Fruit fly (Drosophila melanogaster) whole organism, embryonic: Measurements from ENCODE around the gene CG12075.

ENCODE experiments used
- Adf1 ChIP-seq: fragments of 200-800 bp; sonication (Bioruptor generic); IDR thresholded peaks from 2 replicates; pipeline ENCODE4 v1.3.6; 2022; ENCODE audit warnings: missing biosample characterization, missing genetic modification characterization
- Atf-2 ChIP-seq: fragments of 200-800 bp; sonication (Bioruptor generic); optimal IDR thresholded peaks from 2 replicates; lab custom pipeline; 2016; ENCODE audit warnings: missing biosample characterization, missing genetic modification characterization
- B-H1 ChIP-seq: fragments of 200-800 bp; sonication (Bioruptor generic); IDR thresholded peaks from 3 replicates; pipeline ENCODE4 v1.3.6; 2022; ENCODE audit warnings: missing biosample characterization, missing genetic modification characterization
- Bdp1 ChIP-seq: fragments of 200-800 bp; sonication (Bioruptor generic); optimal IDR thresholded peaks from 3 replicates; lab custom pipeline; 2016; ENCODE audit warnings: missing biosample characterization, missing genetic modification characterization
- CG10209 ChIP-seq: fragments of 200-800 bp; sonication (Bioruptor generic); optimal IDR thresholded peaks from 3 replicates; lab custom pipeline; 2017; ENCODE audit warnings: missing biosample characterization, mild to moderate bottlenecking, missing genetic modification characterization, missing genetic modification reagents
- CG10959 ChIP-seq: fragments of 200-800 bp; sonication (Bioruptor generic); IDR thresholded peaks from 2 replicates; pipeline ENCODE4 v1.3.6; 2022; ENCODE audit warnings: missing biosample characterization, missing genetic modification characterization
- CG13287 ChIP-seq: fragments of 200-800 bp; sonication (Bioruptor generic); IDR thresholded peaks from 2 replicates; pipeline ENCODE4 v1.3.6; 2022; ENCODE audit warnings: missing biosample characterization, missing genetic modification characterization; ENCODE audit not compliant: partially characterized antibody
- CG14710 ChIP-seq: fragments of 200-800 bp; sonication (Bioruptor generic); optimal IDR thresholded peaks from 3 replicates; lab custom pipeline; 2019; ENCODE audit warnings: missing biosample characterization, mild to moderate bottlenecking, missing genetic modification characterization, moderate library complexity
- CG14860 ChIP-seq: fragments of 200-800 bp; sonication (Bioruptor generic); IDR thresholded peaks from 3 replicates; pipeline ENCODE4 v1.3.6; 2022; ENCODE audit warnings: missing biosample characterization, missing genetic modification characterization; ENCODE audit not compliant: partially characterized antibody
- CG14965 ChIP-seq: fragments of 200-800 bp; sonication (Bioruptor generic); optimal IDR thresholded peaks from 2 replicates; lab custom pipeline; 2016; ENCODE audit warnings: missing biosample characterization, missing genetic modification characterization, borderline replicate concordance
- CG1603 ChIP-seq: fragments of 200-800 bp; sonication (Bioruptor generic); optimal IDR thresholded peaks from 2 replicates; lab custom pipeline; 2019; ENCODE audit warnings: missing biosample characterization, mild to moderate bottlenecking, missing genetic modification characterization, moderate library complexity
- CG18599 ChIP-seq: fragments of 200-800 bp; sonication (Bioruptor generic); optimal IDR thresholded peaks from 3 replicates; lab custom pipeline; 2017; ENCODE audit warnings: missing biosample characterization, missing genetic modification characterization, mild to moderate bottlenecking, moderate library complexity, missing genetic modification reagents
- CG18764 ChIP-seq: fragments of 200-800 bp; sonication (Bioruptor generic); optimal IDR thresholded peaks from 3 replicates; lab custom pipeline; 2016; ENCODE audit warnings: missing biosample characterization, missing genetic modification characterization
- CG2712 ChIP-seq: fragments of 200-800 bp; optimal IDR thresholded peaks from 3 replicates; lab custom pipeline; 2019; ENCODE audit warnings: missing biosample characterization, mild to moderate bottlenecking, missing genetic modification characterization, moderate library complexity
- CG31388 ChIP-seq: fragments of 200-800 bp; sonication (Bioruptor generic); optimal IDR thresholded peaks from 2 replicates; lab custom pipeline; 2016; ENCODE audit warnings: missing biosample characterization, missing genetic modification characterization
- CG3847 ChIP-seq: fragments of 200-800 bp; sonication (Bioruptor generic); IDR thresholded peaks from 2 replicates; pipeline ENCODE4 v1.3.6; 2022; ENCODE audit warnings: missing biosample characterization, missing genetic modification characterization
- CG4360 ChIP-seq: fragments of 200-800 bp; sonication (Bioruptor generic); IDR thresholded peaks from 2 replicates; pipeline ENCODE4 v1.3.6; 2022; ENCODE audit warnings: missing biosample characterization, missing genetic modification characterization
- CG4404 ChIP-seq: fragments of 200-800 bp; sonication (Bioruptor generic); IDR thresholded peaks from 2 replicates; pipeline ENCODE4 v1.3.6; 2022; ENCODE audit warnings: missing biosample characterization, missing genetic modification characterization
- CG7987 ChIP-seq: fragments of 200-800 bp; sonication (Bioruptor generic); optimal IDR thresholded peaks from 2 replicates; lab custom pipeline; 2018; ENCODE audit warnings: missing biosample characterization, mild to moderate bottlenecking, missing genetic modification characterization, moderate library complexity
- CoRest ChIP-seq: fragments of 200-800 bp; sonication (Bioruptor generic); optimal IDR thresholded peaks from 3 replicates; lab custom pipeline; 2018; ENCODE audit warnings: missing biosample characterization, mild to moderate bottlenecking, missing genetic modification characterization, moderate library complexity
- Hey ChIP-seq: fragments of 200-800 bp; sonication (Bioruptor generic); optimal IDR thresholded peaks from 3 replicates; lab custom pipeline; 2018; ENCODE audit warnings: missing biosample characterization, mild to moderate bottlenecking, missing genetic modification characterization
- Hr51 ChIP-seq, 2 experiments: fragments of 200-800 bp; sonication (Bioruptor generic); optimal IDR thresholded peaks; 2 replicates in 1 of 2; 3 replicates in 1 of 2; lab custom pipeline; 2016 to 2018; ENCODE audit warnings: missing biosample characterization in 2 of 2, missing genetic modification characterization in 2 of 2, mild to moderate bottlenecking in 1 of 2, moderate library complexity in 1 of 2
- Hsf ChIP-seq: fragments of 200-800 bp; sonication (Bioruptor generic); optimal IDR thresholded peaks from 3 replicates; lab custom pipeline; 2016; ENCODE audit warnings: missing biosample characterization, missing genetic modification characterization
- MESR4 ChIP-seq: fragments of 200-800 bp; sonication (Bioruptor generic); optimal IDR thresholded peaks from 2 replicates; lab custom pipeline; 2018; ENCODE audit warnings: missing biosample characterization, mild to moderate bottlenecking, missing genetic modification characterization, moderate library complexity
- Mes4 ChIP-seq: fragments of 200-800 bp; sonication (Bioruptor generic); optimal IDR thresholded peaks from 2 replicates; lab custom pipeline; 2016; ENCODE audit warnings: missing biosample characterization, missing genetic modification characterization
- Mrtf ChIP-seq: fragments of 200-800 bp; sonication (Bioruptor generic); IDR thresholded peaks from 3 replicates; pipeline ENCODE4 v1.3.6; 2022; ENCODE audit warnings: missing biosample characterization, missing genetic modification characterization
- Myb ChIP-seq: fragments of 200-800 bp; sonication (Bioruptor generic); optimal IDR thresholded peaks from 2 replicates; lab custom pipeline; 2016; ENCODE audit warnings: missing biosample characterization, missing genetic modification characterization
- Nf-YC ChIP-seq: fragments of 200-800 bp; optimal IDR thresholded peaks from 3 replicates; lab custom pipeline; 2019; ENCODE audit warnings: missing biosample characterization, mild to moderate bottlenecking, missing genetic modification characterization, moderate library complexity
- Opbp ChIP-seq: fragments of 200-800 bp; sonication (Bioruptor generic); IDR thresholded peaks from 3 replicates; pipeline ENCODE4 v1.3.6; 2022; ENCODE audit warnings: missing biosample characterization, missing genetic modification characterization; ENCODE audit not compliant: partially characterized antibody
- Optix ChIP-seq: fragments of 200-800 bp; sonication (Bioruptor generic); IDR thresholded peaks from 3 replicates; pipeline ENCODE4 v1.3.6; 2022; ENCODE audit warnings: missing biosample characterization, missing genetic modification characterization
- Sin3A ChIP-seq: fragments of >200 bp; optimal IDR thresholded peaks from 2 replicates; lab custom pipeline; 2018
- Stat92E ChIP-seq, 3 experiments: fragments of >200 bp in 2 of 3; fragments of 200-800 bp in 1 of 3; sonication (Bioruptor generic) in 1 of 3; optimal IDR thresholded peaks; 2 replicates each; lab custom pipeline; 2017 to 2019; ENCODE audit warnings: missing biosample characterization in 3 of 3, missing genetic modification characterization in 3 of 3, mild to moderate bottlenecking in 1 of 3, moderate library complexity in 1 of 3
- cad ChIP-seq: fragments of >200 bp; optimal IDR thresholded peaks from 2 replicates; lab custom pipeline; 2017; ENCODE audit warnings: missing biosample characterization, missing genetic modification characterization
- cas ChIP-seq: fragments of 200-800 bp; sonication (Bioruptor generic); IDR thresholded peaks from 2 replicates; pipeline ENCODE4 v1.3.6; 2022; ENCODE audit warnings: missing biosample characterization, missing genetic modification characterization
- cwo ChIP-seq: fragments of 200-800 bp; sonication (Bioruptor generic); optimal IDR thresholded peaks from 3 replicates; lab custom pipeline; 2017; ENCODE audit warnings: missing biosample characterization, missing genetic modification characterization, mild to moderate bottlenecking, moderate library complexity, missing genetic modification reagents
- danr ChIP-seq: fragments of 200-800 bp; sonication (Bioruptor generic); IDR thresholded peaks from 2 replicates; pipeline ENCODE4 v1.3.6; 2022; ENCODE audit warnings: missing biosample characterization, missing genetic modification characterization
- eve ChIP-seq, 2 experiments: fragments of >200 bp; optimal IDR thresholded peaks; 2 replicates each; lab custom pipeline; 2017; ENCODE audit warnings: missing biosample characterization in 2 of 2, missing genetic modification characterization in 2 of 2
- grau ChIP-seq: fragments of 200-800 bp; optimal IDR thresholded peaks from 3 replicates; lab custom pipeline; 2019; ENCODE audit warnings: missing biosample characterization, mild to moderate bottlenecking, missing genetic modification characterization, moderate library complexity
- gt ChIP-seq: fragments of 200-800 bp; sonication (Bioruptor generic); IDR thresholded peaks from 2 replicates; pipeline ENCODE4 v1.3.6; 2022; ENCODE audit warnings: missing biosample characterization, missing genetic modification characterization
- kay ChIP-seq: fragments of 200-800 bp; sonication (Bioruptor generic); optimal IDR thresholded peaks from 2 replicates; lab custom pipeline; 2016; ENCODE audit warnings: missing biosample characterization, missing genetic modification characterization
- ken ChIP-seq: fragments of 200-800 bp; sonication (Bioruptor generic); IDR thresholded peaks from 3 replicates; pipeline ENCODE4 v1.3.6; 2022; ENCODE audit warnings: missing biosample characterization, missing genetic modification characterization
- klu ChIP-seq: fragments of 200-800 bp; sonication (Bioruptor generic); IDR thresholded peaks from 2 replicates; pipeline ENCODE4 v1.3.6; 2022; ENCODE audit warnings: missing biosample characterization, missing genetic modification characterization
- mld ChIP-seq: fragments of 200-800 bp; sonication (Bioruptor generic); IDR thresholded peaks from 3 replicates; pipeline ENCODE4 v1.3.6; 2022; ENCODE audit warnings: missing biosample characterization, missing genetic modification characterization; ENCODE audit not compliant: partially characterized antibody
- onecut ChIP-seq: fragments of 200-800 bp; sonication (Bioruptor generic); IDR thresholded peaks from 2 replicates; pipeline ENCODE4 v1.3.6; 2022; ENCODE audit warnings: missing biosample characterization, missing genetic modification characterization
- p53 ChIP-seq: fragments of 200-800 bp; sonication (Bioruptor generic); optimal IDR thresholded peaks from 2 replicates; lab custom pipeline; 2016; ENCODE audit warnings: missing biosample characterization, missing genetic modification characterization
- seq ChIP-seq: fragments of 200-800 bp; sonication (Bioruptor generic); IDR thresholded peaks from 2 replicates; pipeline ENCODE4 v1.3.6; 2022; ENCODE audit warnings: missing biosample characterization, missing genetic modification characterization
- slbo ChIP-seq: fragments of 200-800 bp; sonication (Bioruptor generic); IDR thresholded peaks from 2 replicates; pipeline ENCODE4 v1.3.6; 2022; ENCODE audit warnings: missing biosample characterization, missing genetic modification characterization
- sob ChIP-seq: fragments of 200-800 bp; sonication (Bioruptor generic); IDR thresholded peaks from 2 replicates; pipeline ENCODE4 v1.3.6; 2022; ENCODE audit warnings: missing biosample characterization, missing genetic modification characterization
- tgo ChIP-seq: fragments of 200-800 bp; sonication (Bioruptor generic); IDR thresholded peaks from 3 replicates; pipeline ENCODE4 v1.3.6; 2022; ENCODE audit warnings: missing biosample characterization, missing genetic modification characterization
- tio ChIP-seq: fragments of 200-800 bp; sonication (Bioruptor generic); optimal IDR thresholded peaks from 2 replicates; lab custom pipeline; 2017; ENCODE audit warnings: missing biosample characterization, missing genetic modification characterization, inconsistent platforms
- twi ChIP-seq: fragments of 200-800 bp; optimal IDR thresholded peaks from 2 replicates; lab custom pipeline; 2019; ENCODE audit warnings: missing biosample characterization, mild to moderate bottlenecking, missing genetic modification characterization, moderate library complexity
- unc-4 ChIP-seq: fragments of 200-800 bp; sonication (Bioruptor generic); IDR thresholded peaks from 2 replicates; pipeline ENCODE4 v1.3.6; 2022; ENCODE audit warnings: missing biosample characterization, missing genetic modification characterization; ENCODE audit not compliant: partially characterized antibody
- zfh1 ChIP-seq: fragments of 200-800 bp; sonication (Bioruptor generic); IDR thresholded peaks from 3 replicates; pipeline ENCODE4 v1.3.6; 2022; ENCODE audit warnings: missing biosample characterization, missing genetic modification characterization

CG12075 gene

DNA sequence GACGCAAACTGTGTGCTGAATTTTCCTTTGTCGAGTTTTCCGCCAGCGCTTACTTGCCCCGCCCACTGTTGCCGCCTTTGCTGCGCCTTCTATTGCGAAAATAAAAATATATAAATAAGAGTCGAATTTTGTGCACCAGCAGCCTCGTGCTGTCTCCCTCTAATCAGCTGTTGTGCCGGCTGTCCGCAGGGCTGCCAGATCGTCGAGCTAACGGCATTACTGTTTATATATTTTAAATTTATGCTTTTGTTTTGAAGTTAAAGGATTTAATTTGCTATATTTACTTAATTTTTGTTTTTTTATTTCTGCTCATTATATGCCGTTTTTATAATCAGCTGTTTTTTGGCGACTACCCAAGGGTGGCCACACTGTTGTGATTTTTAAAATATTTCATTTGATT, 62.0 kb downstream of the CG12075 start, which contains the start of gene Uros1 (continued):
- TF ChIP-seq grau (tag; lab: Kevin White, UChicago) (peak; percentile 26), CG31388 (GFP tag; lab: Kevin White, UChicago) (no peak), B-H1 (peak; percentile 38; the same call in 1 of the 3 replicates), CG1603 (tag; lab: Kevin White, UChicago) (no peak), tgo (GFP tag; lab: Robert Waterston, UW) (peak; percentile 53), Mrtf (GFP tag; lab: Robert Waterston, UW) (no peak), onecut (GFP tag; lab: Robert Waterston, UW) (no peak), CG4360 (GFP tag; lab: Robert Waterston, UW) (no peak), CG3847 (GFP tag; lab: Robert Waterston, UW) (peak; percentile 34; the same call in 1 of the 2 replicates), cad (GFP tag; lab: Kevin White, UChicago) (no peak), tio (no peak), CG4404 (0 out of 2 replicates have a peak, but pooled peaks have one; percentile 22), Hsf (GFP tag; lab: Kevin White, UChicago) (peak; percentile 35), seq (GFP tag; lab: Robert Waterston, UW) (no peak), gt (GFP tag; lab: Robert Waterston, UW) (no peak), Nf-YC (tag; lab: Kevin White, UChicago) (peak; percentile 5), ken (GFP tag; lab: Robert Waterston, UW) (peak; percentile 48; the same call in 1 of the 3 replicates), CG14965 (GFP tag; lab: Kevin White, UChicago) (no peak), kay (GFP tag; lab: Kevin White, UChicago) (no peak), Mes4 (no peak), CG13287 (GFP tag; lab: Robert Waterston, UW) (peak; percentile 48), CG10959 (GFP tag; lab: Robert Waterston, UW) (no peak), Optix (GFP tag; lab: Robert Waterston, UW) (peak; percentile 50; the same call in 1 of the 3 replicates), CoRest (tag; lab: Kevin White, UChicago) (peak; percentile 48), Hr51 (GFP tag; optimal IDR thresholded peaks at IDR 0.05; lab: Kevin White, UChicago) (peak in 1 of 2 experiments; percentile 8), cas (GFP tag; lab: Robert Waterston, UW) (no peak), CG18599 (GFP tag; lab: Kevin White, UChicago) (no peak), Adf1 (no peak), Stat92E (GFP tag; optimal IDR thresholded peaks at IDR 0.05; lab: Kevin White, UChicago) (no peak), CG18764 (GFP tag; lab: Kevin White, UChicago) (peak; percentile 8), CG10209 (GFP tag; lab: Kevin White, UChicago) (no peak), eve (GFP tag; optimal IDR thresholded peaks at IDR 0.05; lab: Kevin White, UChicago) (no peak), Sin3A (lab: Kevin White, UChicago) (no peak), klu (GFP tag; lab: Robert Waterston, UW) (no peak), Bdp1 (GFP tag; lab: Kevin White, UChicago) (peak; percentile 1), slbo (GFP tag; lab: Robert Waterston, UW) (peak; percentile 57; the same call in 1 of the 2 replicates), Hey (no peak), danr (no peak), CG14710 (peak; percentile 55), sob (GFP tag; lab: Robert Waterston, UW) (peak; percentile 47)

DNA sequence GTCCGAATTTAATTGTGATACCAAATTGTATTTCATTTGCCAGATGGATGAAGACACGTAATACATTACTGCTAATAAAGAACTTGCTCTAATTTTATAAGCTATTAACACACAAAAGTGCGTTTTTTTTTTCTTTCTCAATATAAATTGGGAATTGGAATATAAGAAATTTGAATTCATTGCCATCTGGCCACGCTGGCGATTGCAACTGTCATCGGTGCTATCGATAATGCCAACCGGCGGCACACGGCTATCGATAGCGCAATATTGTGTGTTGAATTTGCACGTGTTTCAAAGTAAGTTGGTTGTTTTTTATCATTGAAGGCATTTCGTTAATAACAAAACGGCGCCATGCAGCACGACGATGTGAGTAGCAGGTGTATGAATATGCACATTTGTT, 63.3 kb downstream of the CG12075 start, which contains the start of gene Rbm13:
TSS of gene Rbm13 (plus strand) at position 253 of the 400 bp plus-strand sequence.
- peak; percentile 16; the same call in 1 of the 3 replicates for TF ChIP-seq CG14860 (GFP tag; lab: Robert Waterston, UW)
- TF ChIP-seq p53 (GFP tag; lab: Kevin White, UChicago) = no peak
- no peak for TF ChIP-seq Atf-2 (GFP tag; lab: Kevin White, UChicago)
- TF ChIP-seq CG2712 = peak; percentile 1
- TF ChIP-seq mld (GFP tag; lab: Robert Waterston, UW) = no peak
- peak; percentile 39 for TF ChIP-seq MESR4 (GFP tag; lab: Kevin White, UChicago)
- peak; percentile 46; the same call in 1 of the 3 replicates for TF ChIP-seq Opbp (GFP tag; lab: Robert Waterston, UW)
- TF ChIP-seq unc-4 = peak; percentile 72
- TF ChIP-seq Myb = peak; percentile 70
- no peak for TF ChIP-seq CG7987
- peak; percentile 23 for TF ChIP-seq cwo (GFP tag; lab: Kevin White, UChicago)
- no peak for TF ChIP-seq zfh1 (GFP tag; lab: Robert Waterston, UW)
- no peak for TF ChIP-seq twi (tag; lab: Kevin White, UChicago)
